Worm (Caenorhabditis elegans): Measurements from ENCODE around the gene glb-25.

DNA sequence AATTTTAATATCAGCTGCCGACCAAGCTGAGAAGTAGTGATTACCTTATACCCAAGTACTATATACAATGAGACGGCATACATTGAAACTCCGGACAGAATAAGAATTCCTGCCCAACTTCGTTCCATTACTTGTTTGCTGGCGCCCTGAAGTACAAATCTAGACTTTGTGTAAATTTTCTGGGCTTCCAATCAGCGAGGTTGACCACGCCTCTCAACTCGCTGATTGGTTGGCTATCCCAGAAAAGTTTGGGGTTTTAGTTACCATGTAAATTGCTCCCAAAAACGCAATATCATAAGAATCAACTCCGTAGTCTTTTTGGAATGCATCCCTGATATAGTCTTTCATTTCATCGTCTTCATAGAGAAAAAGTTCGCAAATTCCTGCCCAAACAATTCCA lies 17.2 kb downstream of the glb-25 start:
- TF ChIP-seq ceh-32 (tag; optimal IDR thresholded peaks at IDR 0.05; ENCODE audit: poor library complexity) (no peak), nhr-48 (tag; optimal IDR thresholded peaks at IDR 0.05) (no peak), fos-1 (tag; optimal IDR thresholded peaks at IDR 0.05) (no peak)
